Worm (Caenorhabditis elegans) whole organism, midembryonic: ENCODE results near the gene acs-15.
"Not testable (repeated sequence)": the region's sequence is repeated elsewhere in the genome, so short reads cannot be mapped to it uniquely, and the experiment has no call there.

Experiments
- T22C8.4 ChIP-seq: fragments of 200-800 bp; sonication (Bioruptor generic); IDR thresholded peaks from 2 replicates; pipeline ENCODE4 v1.3.6; 2022; ENCODE audit warnings: missing genetic modification characterization, missing compliant biosample characterization
- flt-1 ChIP-seq: fragments of 200-800 bp; sonication (Bioruptor generic); IDR thresholded peaks from 2 replicates; pipeline ENCODE4 v1.3.6; 2022; ENCODE audit warnings: missing genetic modification characterization, missing compliant biosample characterization
- med-1 ChIP-seq: sonication (generic microtip); optimal IDR thresholded peaks from 2 replicates; lab custom pipeline; 2017; ENCODE audit warnings: missing genetic modification characterization, mild to moderate bottlenecking, missing compliant biosample characterization, antibody characterized with exemption, missing genetic modification reagents; ENCODE audit not compliant: insufficient read depth
- ref-1 ChIP-seq: fragments of 200-800 bp; sonication (Bioruptor generic); conservative IDR thresholded peaks from 2 replicates; pipeline ENCODE4 v1.3.6; 2022; ENCODE audit warnings: missing genetic modification reagents, missing genetic modification characterization, missing compliant biosample characterization
- tab-1 ChIP-seq: fragments of 200-800 bp; sonication (Bioruptor generic); IDR thresholded peaks from 2 replicates; pipeline ENCODE4 v1.3.6; 2022; ENCODE audit warnings: missing genetic modification characterization, missing compliant biosample characterization
- ztf-23 ChIP-seq: fragments of 200-800 bp; sonication (Bioruptor generic); IDR thresholded peaks from 2 replicates; pipeline ENCODE4 v1.3.6; 2022; ENCODE audit warnings: missing genetic modification reagents, missing genetic modification characterization, missing compliant biosample characterization
- ztf-29 ChIP-seq: fragments of 200-800 bp; sonication (Bioruptor generic); IDR thresholded peaks from 2 replicates; pipeline ENCODE4 v1.3.6; 2022; ENCODE audit warnings: missing genetic modification reagents, missing genetic modification characterization, missing compliant biosample characterization

DNA sequence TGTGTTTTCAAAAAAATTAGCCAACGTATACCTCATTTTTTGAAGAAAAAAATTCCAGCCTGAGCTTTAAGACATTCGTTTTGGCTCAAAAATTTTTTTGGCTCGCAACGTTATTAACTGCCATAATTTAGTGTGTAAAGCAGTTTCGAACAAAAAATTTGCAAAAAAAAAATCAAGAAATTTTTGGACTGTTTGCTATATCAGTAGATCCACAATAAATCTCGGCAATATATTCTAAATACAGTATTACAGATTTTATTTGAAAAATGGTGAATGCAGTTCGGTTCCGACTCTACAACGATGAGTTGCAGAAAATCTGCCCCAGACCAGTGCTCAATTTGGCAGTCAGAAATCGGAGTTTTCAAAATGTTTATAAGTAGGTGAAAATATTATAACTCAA, 35.3 kb downstream of the acs-15 start, which contains the start of gene C32B5.6:
- not testable (repeated sequence) for TF ChIP-seq ref-1 (GFP tag; lab: Robert Waterston, UW); ztf-23; med-1 (GFP tag; lab: Kevin White, UChicago); flt-1; ztf-29; tab-1; T22C8.4 (GFP tag; lab: Robert Waterston, UW)
